ENCODE assay signal across 3 worm cellular contexts in the genomic region with DNA sequence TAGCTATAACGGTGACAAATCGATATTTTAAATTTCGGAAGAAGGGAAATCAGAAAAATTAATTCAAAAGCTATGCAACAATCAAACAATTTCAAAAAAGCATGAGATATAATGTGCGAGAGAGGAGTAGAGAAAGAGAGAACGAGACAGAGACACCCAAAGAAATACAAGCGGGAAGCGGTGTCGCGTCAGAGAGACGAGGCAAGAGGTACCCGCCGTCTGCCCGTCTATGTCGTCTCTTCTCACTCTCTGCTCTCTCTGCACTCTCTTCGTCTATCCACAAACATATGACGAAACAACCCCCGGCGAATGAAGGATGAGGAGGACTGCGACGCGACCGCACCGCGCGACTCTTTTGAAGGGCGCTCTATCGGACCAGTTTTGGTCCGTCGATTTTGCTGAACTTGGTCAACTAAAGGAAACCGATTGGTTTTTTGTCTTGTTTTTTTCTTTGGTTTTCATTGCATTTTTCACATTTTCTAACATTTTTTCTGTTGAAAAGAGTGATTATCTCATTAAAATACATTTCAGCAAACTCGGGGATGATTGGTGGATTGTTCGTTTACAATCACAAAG.
TF ChIP-seq lines count a peak whose summit lies in the region.

Gene dpy-23, plus strand, starts transcription at position 526 of the 576 bp plus-strand sequence.

TF ChIP-seq in whole organism, L1 larva, 84 proteins besides CTCF, POLR2A, EP300 and RAD21 (continued from another document and continues in another):
- peak in 1 of 2 experiments; percentile 86 for TF ChIP-seq mdl-1 (tag; optimal IDR thresholded peaks at IDR 0.05; lab: Kevin White, UChicago)
- peak; percentile 97 for TF ChIP-seq fkh-10 (GFP tag; optimal IDR thresholded peaks at IDR 0.05; lab: Kevin White, UChicago)
- peak; percentile 83 for TF ChIP-seq isw-1 (GFP tag; IDR thresholded peaks at IDR 0.05; lab: Robert Waterston, UW)
- no peak for TF ChIP-seq tlp-1 (tag; optimal IDR thresholded peaks at IDR 0.05; lab: Kevin White, UChicago)
- peak; percentile 91 for TF ChIP-seq dsc-1 (tag; optimal IDR thresholded peaks at IDR 0.05; lab: Kevin White, UChicago)
- no peak for TF ChIP-seq pqm-1 (tag; optimal IDR thresholded peaks at IDR 0.05; lab: Kevin White, UChicago)
- TF ChIP-seq fkh-8 (tag; optimal IDR thresholded peaks at IDR 0.05; lab: Kevin White, UChicago), result peak; percentile 98
- TF ChIP-seq nhr-20 (tag; optimal IDR thresholded peaks at IDR 0.05; lab: Kevin White, UChicago), result peak; percentile 96
- TF ChIP-seq grh-1 (GFP tag; IDR thresholded peaks at IDR 0.05; lab: Robert Waterston, UW), result peak; percentile 89
- TF ChIP-seq nhr-90 (tag; optimal IDR thresholded peaks at IDR 0.05; lab: Kevin White, UChicago; ENCODE audit: poor library complexity), result peak; percentile 89
- TF ChIP-seq ztf-4 (tag; optimal IDR thresholded peaks at IDR 0.05; lab: Kevin White, UChicago), result peak; percentile 94
- TF ChIP-seq lin-14 (GFP tag; optimal IDR thresholded peaks at IDR 0.05; lab: Kevin White, UChicago), result peak; percentile 99
- TF ChIP-seq ets-5 (GFP tag; IDR thresholded peaks at IDR 0.05; lab: Robert Waterston, UW), result no peak
- TF ChIP-seq zip-4 (GFP tag; optimal IDR thresholded peaks at IDR 0.05; lab: Kevin White, UChicago), result peak; percentile 75
- peak; percentile 79 for TF ChIP-seq unc-130 (tag; optimal IDR thresholded peaks at IDR 0.05; lab: Kevin White, UChicago)
- TF ChIP-seq unc-98 (GFP tag; IDR thresholded peaks at IDR 0.05; lab: Robert Waterston, UW), result peak; percentile 56
- TF ChIP-seq unc-86 (tag; optimal IDR thresholded peaks at IDR 0.05; lab: Kevin White, UChicago), result peak; percentile 94
- peak; percentile 92 for TF ChIP-seq nhr-19 (GFP tag; conservative IDR thresholded peaks at IDR 0.05; lab: Robert Waterston, UW)
- no peak for TF ChIP-seq C34B4.2 (tag; optimal IDR thresholded peaks at IDR 0.05; lab: Kevin White, UChicago)
- TF ChIP-seq ama-1 (optimal IDR thresholded peaks at IDR 0.05; lab: Kevin White, UChicago), result no peak
- peak; percentile 92 for TF ChIP-seq skn-1 (tag; optimal IDR thresholded peaks at IDR 0.05; lab: Kevin White, UChicago)
- peak; percentile 57 to 63 (median 61) for TF ChIP-seq dpl-1 (GFP tag; optimal IDR thresholded peaks at IDR 0.05; lab: Kevin White, UChicago)
- TF ChIP-seq nhr-85 (tag; lab: Kevin White, UChicago), result peak; percentile 98
- TF ChIP-seq efl-1 (optimal IDR thresholded peaks at IDR 0.05; lab: Kevin White, UChicago), result peak; percentile 78 to 94
- peak; percentile 37 to 95 for TF ChIP-seq efl-1 (GFP tag; optimal IDR thresholded peaks at IDR 0.05 in 1 of 2; lab: Kevin White, UChicago)
- TF ChIP-seq ces-1 (GFP tag; optimal IDR thresholded peaks at IDR 0.05; lab: Kevin White, UChicago), result peak; percentile 66
- peak; percentile 91 for TF ChIP-seq fos-1 (tag; optimal IDR thresholded peaks at IDR 0.05; lab: Kevin White, UChicago)
- TF ChIP-seq pax-3 (tag; optimal IDR thresholded peaks at IDR 0.05; lab: Kevin White, UChicago), result peak; percentile 73
- no peak for TF ChIP-seq alr-1 (tag; optimal IDR thresholded peaks at IDR 0.05; lab: Kevin White, UChicago; ENCODE audit: borderline replicate concordance)
- peak; percentile 85 for TF ChIP-seq egl-13 (tag; optimal IDR thresholded peaks at IDR 0.05; lab: Kevin White, UChicago)
- TF ChIP-seq sptf-1 (tag; optimal IDR thresholded peaks at IDR 0.05; lab: Kevin White, UChicago), result no peak
- TF ChIP-seq nhr-28 (tag; optimal IDR thresholded peaks at IDR 0.05; lab: Kevin White, UChicago), result no peak
- peak; percentile 94 for TF ChIP-seq xbp-1 (tag; optimal IDR thresholded peaks at IDR 0.05; lab: Kevin White, UChicago)
- TF ChIP-seq nhr-11 (tag; optimal IDR thresholded peaks at IDR 0.05; lab: Kevin White, UChicago), result peak; percentile 87
- TF ChIP-seq aly-2 (tag; optimal IDR thresholded peaks at IDR 0.05; lab: Kevin White, UChicago), result peak; percentile 57
- peak in 1 of 2 experiments; percentile 77 for TF ChIP-seq ztf-11 (tag; optimal IDR thresholded peaks at IDR 0.05; lab: Kevin White, UChicago)
- TF ChIP-seq ceh-90 (tag; optimal IDR thresholded peaks at IDR 0.05; lab: Kevin White, UChicago), result no peak
- peak; percentile 96 for TF ChIP-seq snu-23 (GFP tag; optimal IDR thresholded peaks at IDR 0.05; lab: Kevin White, UChicago)
- TF ChIP-seq lsy-2 (tag; optimal IDR thresholded peaks at IDR 0.05; lab: Kevin White, UChicago), result peak; percentile 81 to 93
- peak; percentile 84 for TF ChIP-seq lir-3 (tag; optimal IDR thresholded peaks at IDR 0.05; lab: Kevin White, UChicago; ENCODE audit: poor library complexity)
- TF ChIP-seq lin-39 (tag; optimal IDR thresholded peaks at IDR 0.05; lab: Kevin White, UChicago), result peak; percentile 49

TF ChIP-seq in whole organism, L3 larva, 47 proteins besides CTCF, POLR2A, EP300 and RAD21 (continued from another document):
- peak; percentile 98 for TF ChIP-seq nfya-1 (tag; optimal IDR thresholded peaks at IDR 0.05; lab: Kevin White, UChicago; ENCODE audit: insufficient read depth)
- TF ChIP-seq lin-39 (tag; optimal IDR thresholded peaks at IDR 0.05; lab: Kevin White, UChicago), result peak; percentile 98
- TF ChIP-seq fos-1 (tag; optimal IDR thresholded peaks at IDR 0.05; lab: Kevin White, UChicago), result peak; percentile 73
- peak; percentile 98 for TF ChIP-seq hmg-11 (tag; optimal IDR thresholded peaks at IDR 0.05; lab: Kevin White, UChicago)
- TF ChIP-seq unc-39 (tag; optimal IDR thresholded peaks at IDR 0.05; lab: Kevin White, UChicago), result no peak
- no peak for TF ChIP-seq nhr-237 (tag; optimal IDR thresholded peaks at IDR 0.05; lab: Kevin White, UChicago)
- TF ChIP-seq elt-3 (tag; optimal IDR thresholded peaks at IDR 0.05; lab: Kevin White, UChicago), result peak in 1 of 3 experiments; percentile 71
- TF ChIP-seq nhr-11 (tag; optimal IDR thresholded peaks at IDR 0.05; lab: Kevin White, UChicago), result peak; percentile 89
- TF ChIP-seq ceh-28 (tag; optimal IDR thresholded peaks at IDR 0.05; lab: Kevin White, UChicago), result peak; percentile 86
- peak; percentile 61 for TF ChIP-seq ztf-4 (tag; optimal IDR thresholded peaks at IDR 0.05; lab: Kevin White, UChicago)
- TF ChIP-seq pqm-1 (tag; optimal IDR thresholded peaks at IDR 0.05; lab: Kevin White, UChicago), result peak; percentile 50
- no peak for TF ChIP-seq nhr-12 (tag; optimal IDR thresholded peaks at IDR 0.05; lab: Kevin White, UChicago)
- TF ChIP-seq mdl-1 (tag; optimal IDR thresholded peaks at IDR 0.05; lab: Kevin White, UChicago), result peak; percentile 79
- no peak for TF ChIP-seq aly-2 (tag; optimal IDR thresholded peaks at IDR 0.05; lab: Kevin White, UChicago)
- peak; percentile 55 for TF ChIP-seq nhr-77 (tag; optimal IDR thresholded peaks at IDR 0.05; lab: Kevin White, UChicago)
- peak; percentile 96 for TF ChIP-seq jun-1 (tag; optimal IDR thresholded peaks at IDR 0.05; lab: Kevin White, UChicago)
- TF ChIP-seq ZK546.5 (tag; optimal IDR thresholded peaks at IDR 0.05; lab: Kevin White, UChicago), result no peak
- peak; percentile 98 for TF ChIP-seq nhr-25 (tag; optimal IDR thresholded peaks at IDR 0.05; lab: Kevin White, UChicago)
- no peak for TF ChIP-seq ceh-9 (tag; optimal IDR thresholded peaks at IDR 0.05; lab: Kevin White, UChicago)
- peak; percentile 85 for TF ChIP-seq unc-62 (GFP tag; optimal IDR thresholded peaks at IDR 0.05; lab: Kevin White, UChicago)
- peak; percentile 81 for TF ChIP-seq elt-2 (tag; optimal IDR thresholded peaks at IDR 0.05; lab: Kevin White, UChicago)
- TF ChIP-seq nhr-43 (tag; optimal IDR thresholded peaks at IDR 0.05; lab: Kevin White, UChicago; ENCODE audit: poor library complexity, severe bottlenecking), result peak; percentile 93
- peak; percentile 75 for TF ChIP-seq lsy-12 (tag; optimal IDR thresholded peaks at IDR 0.05; lab: Kevin White, UChicago)
- no peak for TF ChIP-seq mml-1 (tag; optimal IDR thresholded peaks at IDR 0.05; lab: Kevin White, UChicago)
- TF ChIP-seq nhr-23 (tag; optimal IDR thresholded peaks at IDR 0.05; lab: Kevin White, UChicago), result peak; percentile 90
- TF ChIP-seq snpc-4 (tag; optimal IDR thresholded peaks at IDR 0.05; lab: Kevin White, UChicago), result peak; percentile 66
- peak; percentile 85 for TF ChIP-seq tbx-2 (tag; optimal IDR thresholded peaks at IDR 0.05; lab: Kevin White, UChicago)
- no peak for TF ChIP-seq ztf-11 (tag; optimal IDR thresholded peaks at IDR 0.05; lab: Kevin White, UChicago)

TF ChIP-seq in whole organism, young adult, 124 proteins besides CTCF, POLR2A, EP300 and RAD21 (continued from another document and continues in another):
- no peak for TF ChIP-seq Y79H2A.3 (GFP tag; conservative IDR thresholded peaks at IDR 0.05; lab: Robert Waterston, UW)
- TF ChIP-seq let-607 (tag; optimal IDR thresholded peaks at IDR 0.05; lab: Kevin White, UChicago), result peak in 1 of 2 experiments; percentile 59
- TF ChIP-seq sea-2 (GFP tag; IDR thresholded peaks at IDR 0.05; lab: Robert Waterston, UW), result no peak
- TF ChIP-seq ccch-3 (GFP tag; optimal IDR thresholded peaks at IDR 0.05; lab: Kevin White, UChicago), result no peak
- TF ChIP-seq zim-3 (tag; optimal IDR thresholded peaks at IDR 0.05; lab: Kevin White, UChicago), result no peak
- no peak for TF ChIP-seq F55B11.4 (tag; optimal IDR thresholded peaks at IDR 0.05; lab: Kevin White, UChicago; ENCODE audit: borderline replicate concordance, insufficient read depth)
- peak; percentile 12 for TF ChIP-seq B0035.1 (tag; optimal IDR thresholded peaks at IDR 0.05; lab: Kevin White, UChicago)
- TF ChIP-seq nhr-120 (GFP tag; IDR thresholded peaks at IDR 0.05; lab: Robert Waterston, UW), result no peak
- TF ChIP-seq Y53F4B.3 (GFP tag; IDR thresholded peaks at IDR 0.05; lab: Robert Waterston, UW), result no peak
- TF ChIP-seq chd-7 (tag; optimal IDR thresholded peaks at IDR 0.05; lab: Kevin White, UChicago), result peak; percentile 82
- peak; percentile 16 for TF ChIP-seq die-1 (tag; optimal IDR thresholded peaks at IDR 0.05; lab: Kevin White, UChicago)
- no peak for TF ChIP-seq snpc-3.4 (tag; optimal IDR thresholded peaks at IDR 0.05; lab: Kevin White, UChicago)
- no peak for TF ChIP-seq F39B2.1 (GFP tag; IDR thresholded peaks at IDR 0.05; lab: Robert Waterston, UW)
- no peak for TF ChIP-seq akir-1 (GFP tag; optimal IDR thresholded peaks at IDR 0.05; lab: Kevin White, UChicago)
- peak in 1 of 3 experiments; percentile 75 for TF ChIP-seq lin-35 (GFP tag; optimal IDR thresholded peaks at IDR 0.05; lab: Kevin White, UChicago)
- no peak for TF ChIP-seq B0261.1 (tag; optimal IDR thresholded peaks at IDR 0.05; lab: Kevin White, UChicago)
- TF ChIP-seq madf-8 (GFP tag; conservative IDR thresholded peaks at IDR 0.05; lab: Robert Waterston, UW), result no peak
- TF ChIP-seq tbp1 (GFP tag; optimal IDR thresholded peaks at IDR 0.05; lab: Kevin White, UChicago), result peak; percentile 49
- peak; percentile 93 for TF ChIP-seq attf-5 (GFP tag; optimal IDR thresholded peaks at IDR 0.05; lab: Kevin White, UChicago)
- TF ChIP-seq hmg-1.2 (GFP tag; IDR thresholded peaks at IDR 0.05; lab: Robert Waterston, UW), result peak; percentile 98
- TF ChIP-seq T07F8.4 (tag; optimal IDR thresholded peaks at IDR 0.05; lab: Kevin White, UChicago), result no peak
- TF ChIP-seq atf-7 (tag; optimal IDR thresholded peaks at IDR 0.05; lab: Kevin White, UChicago), result peak; percentile 72
- peak; percentile 76; the same call in 1 of the 2 replicates for TF ChIP-seq lin-26 (GFP tag; IDR thresholded peaks at IDR 0.05; lab: Robert Waterston, UW)
- peak; percentile 81 for TF ChIP-seq B0336.3 (GFP tag; IDR thresholded peaks at IDR 0.05; lab: Robert Waterston, UW)
- peak; percentile 64 for TF ChIP-seq Y67H2A.10 (GFP tag; conservative IDR thresholded peaks at IDR 0.05; lab: Robert Waterston, UW)
- no peak for TF ChIP-seq T26A5.8 (tag; optimal IDR thresholded peaks at IDR 0.05; lab: Kevin White, UChicago)
- TF ChIP-seq ama-1 (optimal IDR thresholded peaks at IDR 0.05; lab: Kevin White, UChicago), result no peak
- TF ChIP-seq ama-1 (GFP tag; optimal IDR thresholded peaks at IDR 0.05; lab: Kevin White, UChicago), result no peak
- no peak for TF ChIP-seq nhr-27 (tag; optimal IDR thresholded peaks at IDR 0.05; lab: Kevin White, UChicago)
- TF ChIP-seq madf-3 (GFP tag; IDR thresholded peaks at IDR 0.05; lab: Robert Waterston, UW), result peak; percentile 85
- TF ChIP-seq ceh-100 (GFP tag; IDR thresholded peaks at IDR 0.05; lab: Robert Waterston, UW), result no peak
- TF ChIP-seq gei-17 (GFP tag; optimal IDR thresholded peaks at IDR 0.05; lab: Kevin White, UChicago), result peak; percentile 73
- TF ChIP-seq dpff-1 (tag; optimal IDR thresholded peaks at IDR 0.05; lab: Kevin White, UChicago), result no peak
- no peak for TF ChIP-seq aptf-2 (GFP tag; conservative IDR thresholded peaks at IDR 0.05; lab: Robert Waterston, UW)
- peak; percentile 87 for TF ChIP-seq nfyb-1 (GFP tag; IDR thresholded peaks at IDR 0.05; lab: Robert Waterston, UW)
- peak; percentile 54; the same call in 1 of the 2 replicates for TF ChIP-seq let-526 (GFP tag; IDR thresholded peaks at IDR 0.05; lab: Robert Waterston, UW)
- TF ChIP-seq F22D6.2 (tag; optimal IDR thresholded peaks at IDR 0.05; lab: Kevin White, UChicago), result peak; percentile 35
- TF ChIP-seq lsl-1 (GFP tag; optimal IDR thresholded peaks at IDR 0.05; lab: Kevin White, UChicago), result no peak
- peak; percentile 51 for TF ChIP-seq lin-54 (GFP tag; optimal IDR thresholded peaks at IDR 0.05; lab: Kevin White, UChicago)
- TF ChIP-seq lin-40 (tag; optimal IDR thresholded peaks at IDR 0.05; lab: Kevin White, UChicago), result peak; percentile 89
- no peak for TF ChIP-seq egl-18 (GFP tag; IDR thresholded peaks at IDR 0.05; lab: Robert Waterston, UW)
- TF ChIP-seq ztf-22 (GFP tag; optimal IDR thresholded peaks at IDR 0.05; lab: Kevin White, UChicago), result no peak
- no peak for TF ChIP-seq hlh-26 (GFP tag; conservative IDR thresholded peaks at IDR 0.05; lab: Robert Waterston, UW)
- TF ChIP-seq madf-6 (GFP tag; IDR thresholded peaks at IDR 0.05; lab: Robert Waterston, UW), result peak; percentile 40
- TF ChIP-seq sptf-2 (GFP tag; optimal IDR thresholded peaks at IDR 0.05; lab: Kevin White, UChicago), result no peak
- no peak for TF ChIP-seq fkh-3 (tag; optimal IDR thresholded peaks at IDR 0.05; lab: Kevin White, UChicago)
- TF ChIP-seq Y56A3A.18 (GFP tag; IDR thresholded peaks at IDR 0.05; lab: Robert Waterston, UW), result no peak
- peak; percentile 61 for TF ChIP-seq rcor-1 (GFP tag; IDR thresholded peaks at IDR 0.05; lab: Robert Waterston, UW)
- TF ChIP-seq athp-1 (tag; optimal IDR thresholded peaks at IDR 0.05; lab: Kevin White, UChicago), result peak; percentile 23
- TF ChIP-seq madf-10 (tag; optimal IDR thresholded peaks at IDR 0.05; lab: Kevin White, UChicago), result peak; percentile 96
- no peak for TF ChIP-seq mes-4 (tag; optimal IDR thresholded peaks at IDR 0.05; lab: Kevin White, UChicago)
- TF ChIP-seq C06A6.2 (GFP tag; conservative IDR thresholded peaks at IDR 0.05; lab: Robert Waterston, UW), result peak; percentile 77
- peak; percentile 42 for TF ChIP-seq snpc-4 (GFP tag; optimal IDR thresholded peaks at IDR 0.05; lab: Kevin White, UChicago)
- peak; percentile 2 to 55 (median 53) for TF ChIP-seq snpc-4 (tag; optimal IDR thresholded peaks at IDR 0.05; lab: Kevin White, UChicago)
- TF ChIP-seq lag-1 (GFP tag; IDR thresholded peaks at IDR 0.05; lab: Robert Waterston, UW), result no peak
- TF ChIP-seq Y53G8AR.9 (GFP tag; conservative IDR thresholded peaks at IDR 0.05; lab: Robert Waterston, UW), result peak; percentile 69; the same call in 1 of the 2 replicates
- TF ChIP-seq ets-4 (GFP tag; optimal IDR thresholded peaks at IDR 0.05; lab: Kevin White, UChicago), result peak; percentile 64
- TF ChIP-seq snpc-1.3 (tag; optimal IDR thresholded peaks at IDR 0.05; lab: Kevin White, UChicago; ENCODE audit: insufficient read depth), result no peak
- TF ChIP-seq hmg-20 (GFP tag; IDR thresholded peaks at IDR 0.05; lab: Robert Waterston, UW), result no peak
- no peak for TF ChIP-seq cebp-2 (GFP tag; IDR thresholded peaks at IDR 0.05; lab: Robert Waterston, UW)
- TF ChIP-seq bed-1 (GFP tag; IDR thresholded peaks at IDR 0.05; lab: Robert Waterston, UW), result no peak
- TF ChIP-seq nfya-1 (tag; optimal IDR thresholded peaks at IDR 0.05; lab: Kevin White, UChicago; ENCODE audit: borderline replicate concordance, insufficient read depth), result no peak
- TF ChIP-seq mcd-1 (GFP tag; IDR thresholded peaks at IDR 0.05; lab: Robert Waterston, UW), result peak; percentile 71
- no peak for TF ChIP-seq him-1 (tag; optimal IDR thresholded peaks at IDR 0.05; lab: Kevin White, UChicago)
- TF ChIP-seq dpl-1 (GFP tag; optimal IDR thresholded peaks at IDR 0.05; lab: Kevin White, UChicago), result peak; percentile 5
